Worm (Caenorhabditis elegans) whole organism, L4 larva: ENCODE data around the gene cubn-1.

Experiments
- D1046.2 ChIP-seq: fragments of 200-800 bp; sonication (Bioruptor generic); IDR thresholded peaks from 2 replicates; pipeline ENCODE4 v1.3.6; 2022; ENCODE audit warnings: missing genetic modification characterization, missing compliant biosample characterization
- F26F4.8 ChIP-seq: fragments of 200-800 bp; sonication (Bioruptor generic); conservative IDR thresholded peaks from 2 replicates; pipeline ENCODE4 v1.3.6; 2022; ENCODE audit warnings: missing genetic modification characterization, missing compliant biosample characterization
- F37D6.2 ChIP-seq: sonication (generic microtip); optimal IDR thresholded peaks from 2 replicates; lab custom pipeline; 2016; ENCODE audit warnings: mild to moderate bottlenecking, missing genetic modification characterization, missing compliant biosample characterization
- F49E8.2 ChIP-seq: sonication (generic microtip); optimal IDR thresholded peaks from 2 replicates; lab custom pipeline; 2016; ENCODE audit warnings: missing compliant biosample characterization, mild to moderate bottlenecking, missing genetic modification characterization, borderline replicate concordance
- T20F7.1 ChIP-seq: fragments of 200-800 bp; sonication (Bioruptor generic); optimal IDR thresholded peaks from 2 replicates; lab custom pipeline; 2018; ENCODE audit warnings: mild to moderate bottlenecking, missing genetic modification characterization, missing compliant biosample characterization
- Y105C5A.15 ChIP-seq: fragments of 200-800 bp; sonication (Bioruptor generic); IDR thresholded peaks from 2 replicates; pipeline ENCODE4 v1.3.6; 2022; ENCODE audit warnings: missing genetic modification characterization, missing compliant biosample characterization
- Y48G9A.11 ChIP-seq: fragments of 200-800 bp; sonication (Bioruptor generic); IDR thresholded peaks from 2 replicates; pipeline ENCODE4 v1.3.6; 2022; ENCODE audit warnings: missing genetic modification reagents, missing genetic modification characterization, missing compliant biosample characterization
- Y5F2A.4 ChIP-seq: fragments of 200-800 bp; sonication (Bioruptor generic); optimal IDR thresholded peaks from 2 replicates; lab custom pipeline; 2018; ENCODE audit warnings: mild to moderate bottlenecking, missing genetic modification characterization, missing compliant biosample characterization
- ZK337.2 ChIP-seq: fragments of 200-800 bp; sonication (Bioruptor generic); IDR thresholded peaks from 2 replicates; pipeline ENCODE4 v1.3.6; 2022; ENCODE audit warnings: missing genetic modification reagents, missing genetic modification characterization, missing compliant biosample characterization
- arid-1 ChIP-seq: fragments of 200-800 bp; sonication (Bioruptor generic); conservative IDR thresholded peaks from 2 replicates; pipeline ENCODE4 v1.3.6; 2022; ENCODE audit warnings: missing genetic modification reagents, missing genetic modification characterization, missing compliant biosample characterization
- attf-4 ChIP-seq: sonication (generic microtip); optimal IDR thresholded peaks from 3 replicates; lab custom pipeline; 2017; ENCODE audit warnings: missing biosample characterization, missing genetic modification characterization
- daf-16 ChIP-seq, 3 experiments: sonication (generic microtip); optimal IDR thresholded peaks; 2 replicates each; lab custom pipeline; 2016 to 2017; ENCODE audit warnings: missing genetic modification characterization in 3 of 3, missing genetic modification reagents in 3 of 3, mild to moderate bottlenecking in 2 of 3, missing compliant biosample characterization in 2 of 3, missing biosample characterization in 1 of 3, moderate library complexity in 1 of 3
- dmd-6 ChIP-seq: fragments of 200-800 bp; sonication (Bioruptor generic); IDR thresholded peaks from 2 replicates; pipeline ENCODE4 v1.3.6; 2022; ENCODE audit warnings: missing genetic modification reagents, missing genetic modification characterization, missing compliant biosample characterization
- dmd-8 ChIP-seq: fragments of 200-800 bp; sonication (Bioruptor generic); IDR thresholded peaks from 2 replicates; pipeline ENCODE4 v1.3.6; 2022; ENCODE audit warnings: missing genetic modification characterization, missing compliant biosample characterization
- fos-1 ChIP-seq: fragments of 150-350 bp; optimal IDR thresholded peaks from 2 replicates; lab custom pipeline; 2014; ENCODE audit warnings: missing biosample characterization, missing genetic modification characterization
- hlh-11 ChIP-seq: fragments of 200-800 bp; sonication (Bioruptor generic); optimal IDR thresholded peaks from 2 replicates; lab custom pipeline; 2018; ENCODE audit warnings: mild to moderate bottlenecking, missing genetic modification characterization, missing compliant biosample characterization
- hlh-30 ChIP-seq: sonication (generic microtip); optimal IDR thresholded peaks from 2 replicates; lab custom pipeline; 2017; ENCODE audit warnings: antibody characterized with exemption, mild to moderate bottlenecking, missing genetic modification characterization, missing compliant biosample characterization; ENCODE audit not compliant: insufficient read depth
- hmg-1.1 ChIP-seq: fragments of 200-800 bp; sonication (Bioruptor generic); IDR thresholded peaks from 2 replicates; pipeline ENCODE4 v1.3.6; 2022; ENCODE audit warnings: missing genetic modification reagents, missing genetic modification characterization, missing compliant biosample characterization
- jun-1 ChIP-seq: fragments of 150-350 bp; optimal IDR thresholded peaks from 2 replicates; lab custom pipeline; 2014; ENCODE audit warnings: missing biosample characterization, missing genetic modification reagents, missing genetic modification characterization
- lin-13 ChIP-seq: fragments of 150-350 bp; optimal IDR thresholded peaks from 2 replicates; lab custom pipeline; 2014; ENCODE audit warnings: missing biosample characterization, missing genetic modification reagents, missing genetic modification characterization
- lin-38 ChIP-seq: fragments of 200-800 bp; sonication (Bioruptor generic); IDR thresholded peaks from 2 replicates; pipeline ENCODE4 v1.3.6; 2022; ENCODE audit warnings: missing genetic modification reagents, missing genetic modification characterization, missing compliant biosample characterization
- madf-5 ChIP-seq, 2 experiments: fragments of 200-800 bp; sonication (Bioruptor generic); IDR thresholded peaks; 2 replicates each; pipeline ENCODE4 v1.3.6; 2022; ENCODE audit warnings: missing compliant biosample characterization in 2 of 2, missing genetic modification characterization in 2 of 2
- mdl-1 ChIP-seq, 2 experiments: fragments of 150-350 bp in 1 of 2; sonication (generic microtip) in 1 of 2; optimal IDR thresholded peaks; 2 replicates each; lab custom pipeline; 2014 to 2017; ENCODE audit warnings: missing biosample characterization in 2 of 2, missing genetic modification characterization in 2 of 2
- mdt-29 ChIP-seq: fragments of 200-800 bp; sonication (Bioruptor generic); IDR thresholded peaks from 2 replicates; pipeline ENCODE4 v1.3.6; 2022; ENCODE audit warnings: missing genetic modification reagents, missing genetic modification characterization, missing compliant biosample characterization
- mep-1 ChIP-seq: fragments of 150-350 bp; sonication (generic microtip); optimal IDR thresholded peaks from 3 replicates; lab custom pipeline; 2014; ENCODE audit warnings: missing biosample characterization, missing genetic modification characterization
- mes-2 ChIP-seq: sonication (generic microtip); optimal IDR thresholded peaks from 2 replicates; lab custom pipeline; 2016; ENCODE audit warnings: missing genotype, mild to moderate bottlenecking, missing genetic modification characterization, missing compliant biosample characterization; ENCODE audit not compliant: poor library complexity, severe bottlenecking
- nhr-102 ChIP-seq: sonication (generic microtip); optimal IDR thresholded peaks from 2 replicates; lab custom pipeline; 2016; ENCODE audit warnings: mild to moderate bottlenecking, missing genetic modification characterization, moderate library complexity, missing compliant biosample characterization
- nhr-11 ChIP-seq: fragments of 150-350 bp; optimal IDR thresholded peaks from 2 replicates; lab custom pipeline; 2014; ENCODE audit warnings: missing biosample characterization, missing genetic modification characterization
- nhr-25 ChIP-seq: sonication (generic microtip); optimal IDR thresholded peaks from 2 replicates; lab custom pipeline; 2017; ENCODE audit warnings: missing genetic modification characterization, mild to moderate bottlenecking, missing compliant biosample characterization, antibody characterized with exemption, moderate library complexity, borderline replicate concordance; ENCODE audit not compliant: insufficient read depth
- nhr-42 ChIP-seq: fragments of 200-800 bp; sonication (Bioruptor generic); IDR thresholded peaks from 2 replicates; pipeline ENCODE4 v1.3.6; 2022; ENCODE audit warnings: missing genetic modification characterization, missing compliant biosample characterization
- nhr-6 ChIP-seq: fragments of 150-350 bp; optimal IDR thresholded peaks from 2 replicates; lab custom pipeline; 2014; ENCODE audit warnings: missing biosample characterization, missing genetic modification characterization
- nhr-77 ChIP-seq: fragments of 150-350 bp; optimal IDR thresholded peaks from 2 replicates; lab custom pipeline; 2014; ENCODE audit warnings: missing biosample characterization, missing genetic modification characterization
- pha-4 ChIP-seq, 2 experiments: fragments of 150-350 bp in 1 of 2; fragments of 200-800 bp in 1 of 2; sonication (Bioruptor generic) in 1 of 2; IDR thresholded peaks in 1 of 2; optimal IDR thresholded peaks in 1 of 2; 2 replicates each; pipeline versions ENCODE4 v1.3.6 to Lab custom; 2014 to 2022; ENCODE audit warnings: missing genetic modification characterization in 2 of 2, missing genetic modification reagents in 2 of 2, missing biosample characterization in 1 of 2, missing compliant biosample characterization in 1 of 2
- pqm-1 ChIP-seq: sonication (generic microtip); optimal IDR thresholded peaks from 2 replicates; lab custom pipeline; 2017; ENCODE audit warnings: missing biosample characterization, missing genetic modification characterization
- rbr-2 ChIP-seq: sonication (generic microtip); optimal IDR thresholded peaks from 2 replicates; lab custom pipeline; 2016; ENCODE audit warnings: missing genotype, missing genetic modification characterization, missing compliant biosample characterization
- saeg-2 ChIP-seq: fragments of 200-800 bp; sonication (Bioruptor generic); IDR thresholded peaks from 2 replicates; pipeline ENCODE4 v1.3.6; 2022; ENCODE audit warnings: missing genetic modification reagents, missing genetic modification characterization, missing compliant biosample characterization
- snpc-1.2 ChIP-seq: fragments of 200-800 bp; sonication (Bioruptor generic); IDR thresholded peaks from 2 replicates; pipeline ENCODE4 v1.3.6; 2022; ENCODE audit warnings: missing genetic modification reagents, missing genetic modification characterization, missing compliant biosample characterization
- spr-3 ChIP-seq: fragments of 200-800 bp; sonication (Bioruptor generic); optimal IDR thresholded peaks from 2 replicates; lab custom pipeline; 2018; ENCODE audit warnings: mild to moderate bottlenecking, missing genetic modification characterization, missing compliant biosample characterization
- tag-97 ChIP-seq: fragments of 200-800 bp; sonication (Bioruptor generic); IDR thresholded peaks from 2 replicates; pipeline ENCODE4 v1.3.6; 2022; ENCODE audit warnings: missing genetic modification characterization, missing compliant biosample characterization
- unc-130 ChIP-seq: sonication (generic microtip); optimal IDR thresholded peaks from 2 replicates; lab custom pipeline; 2016; ENCODE audit warnings: missing genetic modification reagents, missing genetic modification characterization, missing compliant biosample characterization
- unc-39 ChIP-seq: sonication (generic microtip); optimal IDR thresholded peaks from 2 replicates; lab custom pipeline; 2017; ENCODE audit warnings: missing biosample characterization, missing genetic modification characterization
- ztf-11 ChIP-seq: fragments of 150-350 bp; optimal IDR thresholded peaks from 2 replicates; lab custom pipeline; 2014; ENCODE audit warnings: missing biosample characterization, missing genetic modification characterization
- ztf-7 ChIP-seq: fragments of 150-350 bp; optimal IDR thresholded peaks from 2 replicates; lab custom pipeline; 2014; ENCODE audit warnings: missing biosample characterization, missing genetic modification characterization

cubn-1 gene

DNA sequence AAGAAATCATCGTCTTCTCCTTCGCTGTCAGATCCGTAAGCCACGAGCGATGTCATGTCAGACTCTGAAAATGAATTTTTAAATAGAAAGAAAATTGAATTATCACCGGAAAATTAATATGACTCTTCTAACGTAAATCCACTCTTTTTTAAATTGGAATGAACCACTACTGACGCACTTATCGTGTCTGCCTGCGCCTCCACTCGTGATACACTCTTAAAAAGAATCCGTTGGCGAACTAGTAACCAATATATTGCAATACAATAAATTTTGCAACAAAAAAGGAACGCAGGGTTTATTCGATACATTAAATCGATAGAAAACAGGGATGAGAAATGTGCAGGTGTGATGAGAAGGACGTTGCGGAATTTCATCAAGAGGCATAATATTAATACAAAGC is 48.3 kb downstream of the cubn-1 start, which contains the start of gene ccch-3 (continued):
- TF ChIP-seq tag-97: no peak
- no peak for TF ChIP-seq nhr-42 (GFP tag; lab: Robert Waterston, UW)
- no peak; the same call in 1 of the 2 replicates for TF ChIP-seq Y48G9A.11 (GFP tag; lab: Robert Waterston, UW)
- TF ChIP-seq hmg-1.1: peak; percentile 52; the same call in 1 of the 2 replicates
- no peak for TF ChIP-seq D1046.2
- TF ChIP-seq ztf-7 (tag; lab: Kevin White, UChicago): no peak
- no peak for TF ChIP-seq attf-4 (tag; lab: Kevin White, UChicago)
- peak; percentile 63; the same call in 1 of the 2 replicates for TF ChIP-seq snpc-1.2
- no peak for TF ChIP-seq jun-1 (tag; lab: Kevin White, UChicago)
- no peak for TF ChIP-seq F26F4.8 (GFP tag; lab: Robert Waterston, UW)
- no peak for TF ChIP-seq daf-16 (GFP tag; optimal IDR thresholded peaks at IDR 0.05; lab: Kevin White, UChicago)
- TF ChIP-seq daf-16 (tag; optimal IDR thresholded peaks at IDR 0.05; lab: Kevin White, UChicago): peak; percentile 28
- peak; percentile 65; the same call in 1 of the 2 replicates for TF ChIP-seq pha-4 (GFP tag; IDR thresholded peaks at IDR 0.05; lab: Robert Waterston, UW)
- no peak for TF ChIP-seq pha-4 (tag; optimal IDR thresholded peaks at IDR 0.05; lab: Kevin White, UChicago)
- TF ChIP-seq F49E8.2 (tag; lab: Kevin White, UChicago): no peak
- no peak for TF ChIP-seq unc-39 (tag; lab: Kevin White, UChicago)
- peak; percentile 78 for TF ChIP-seq mep-1 (tag; lab: Kevin White, UChicago)
- TF ChIP-seq fos-1 (tag; lab: Kevin White, UChicago): no peak
- TF ChIP-seq nhr-11 (tag; lab: Kevin White, UChicago): peak; percentile 51
- TF ChIP-seq madf-5 (GFP tag; IDR thresholded peaks at IDR 0.05; lab: Robert Waterston, UW): no peak
- peak; percentile 50 for TF ChIP-seq hlh-11 (tag; lab: Kevin White, UChicago)
- no peak for TF ChIP-seq lin-13 (GFP tag; lab: Kevin White, UChicago)
- 0 out of 2 replicates have a peak, but pooled peaks have one; percentile 17 for TF ChIP-seq arid-1
- no peak for TF ChIP-seq mdt-29
- TF ChIP-seq T20F7.1 (GFP tag; lab: Kevin White, UChicago): peak; percentile 81
- 0 out of 2 replicates have a peak, but pooled peaks have one; percentile 42 for TF ChIP-seq dmd-8 (GFP tag; lab: Robert Waterston, UW)
- peak; percentile 69 for TF ChIP-seq nhr-25 (tag; lab: Kevin White, UChicago)
- TF ChIP-seq Y5F2A.4: no peak
- peak in 1 of 2 experiments; percentile 7 for TF ChIP-seq mdl-1 (tag; optimal IDR thresholded peaks at IDR 0.05; lab: Kevin White, UChicago)
- TF ChIP-seq ztf-11 (tag; lab: Kevin White, UChicago): no peak
- peak; percentile 53 for TF ChIP-seq nhr-77
- TF ChIP-seq unc-130 (GFP tag; lab: Kevin White, UChicago): peak; percentile 18
- no peak for TF ChIP-seq pqm-1 (tag; lab: Kevin White, UChicago)
- no peak for TF ChIP-seq spr-3 (GFP tag; lab: Kevin White, UChicago)
- TF ChIP-seq nhr-102 (tag; lab: Kevin White, UChicago): peak; percentile 35
- peak; percentile 87 for TF ChIP-seq mes-2 (tag; lab: Kevin White, UChicago)
- peak; percentile 86 for TF ChIP-seq hlh-30 (tag; lab: Kevin White, UChicago)
- no peak; the same call in 1 of the 2 replicates for TF ChIP-seq dmd-6 (GFP tag; lab: Robert Waterston, UW)
- TF ChIP-seq Y105C5A.15 (GFP tag; lab: Robert Waterston, UW): no peak
- no peak for TF ChIP-seq ZK337.2 (GFP tag; lab: Robert Waterston, UW)
- peak; percentile 94 for TF ChIP-seq nhr-6
- TF ChIP-seq lin-38 (GFP tag; lab: Robert Waterston, UW): peak; percentile 77
- TF ChIP-seq rbr-2 (tag; lab: Kevin White, UChicago): peak; percentile 70
- TF ChIP-seq F37D6.2 (tag; lab: Kevin White, UChicago): no peak
- TF ChIP-seq saeg-2 (GFP tag; lab: Robert Waterston, UW): no peak
- TF ChIP-seq, all 104 proteins: peak for 30
